Worm (Caenorhabditis elegans) whole organism, L2 larva: ENCODE results near the gene ZC395.11.

Source experiments
- R02D3.7 ChIP-seq: fragments of 150-350 bp; optimal IDR thresholded peaks from 2 replicates; lab custom pipeline; 2014; ENCODE audit warnings: missing biosample characterization, missing genetic modification characterization
- ZK546.5 ChIP-seq: sonication (generic microtip); optimal IDR thresholded peaks from 2 replicates; lab custom pipeline; 2017; ENCODE audit warnings: missing biosample characterization, missing genetic modification characterization
- ama-1 ChIP-seq: fragments of 150-350 bp; optimal IDR thresholded peaks from 2 replicates; lab custom pipeline; 2018; ENCODE audit warnings: inconsistent platforms
- blmp-1 ChIP-seq: sonication (generic microtip); optimal IDR thresholded peaks from 2 replicates; lab custom pipeline; 2017; ENCODE audit warnings: missing genetic modification characterization, mild to moderate bottlenecking, missing compliant biosample characterization, antibody characterized with exemption, moderate library complexity; ENCODE audit not compliant: insufficient read depth
- elt-3 ChIP-seq: sonication (generic microtip); optimal IDR thresholded peaks from 2 replicates; lab custom pipeline; 2017; ENCODE audit warnings: missing biosample characterization, missing genetic modification characterization
- lin-11 ChIP-seq: fragments of 150-350 bp; sonication (generic microtip); optimal IDR thresholded peaks from 2 replicates; lab custom pipeline; 2014; ENCODE audit warnings: missing biosample characterization, missing genetic modification characterization, inconsistent platforms, mixed read lengths
- lin-13 ChIP-seq: fragments of 150-350 bp; optimal IDR thresholded peaks from 2 replicates; lab custom pipeline; 2014; ENCODE audit warnings: missing biosample characterization, missing genetic modification reagents, missing genetic modification characterization
- mdl-1 ChIP-seq, 2 experiments: fragments of 150-350 bp in 1 of 2; sonication (generic microtip) in 1 of 2; optimal IDR thresholded peaks; 2 replicates each; lab custom pipeline; 2017; ENCODE audit warnings: missing biosample characterization in 2 of 2, missing genetic modification characterization in 2 of 2
- nhr-237 ChIP-seq: fragments of 150-350 bp; optimal IDR thresholded peaks from 2 replicates; lab custom pipeline; 2014; ENCODE audit warnings: missing biosample characterization, missing genetic modification characterization
- nhr-25 ChIP-seq: fragments of 150-350 bp; sonication (generic microtip); optimal IDR thresholded peaks from 3 replicates; lab custom pipeline; 2014; ENCODE audit warnings: missing biosample characterization, missing genetic modification characterization
- nhr-77 ChIP-seq: fragments of 150-350 bp; optimal IDR thresholded peaks from 2 replicates; lab custom pipeline; 2014; ENCODE audit warnings: missing biosample characterization, missing genetic modification characterization
- peb-1 ChIP-seq: fragments of 150-350 bp; optimal IDR thresholded peaks from 2 replicates; lab custom pipeline; 2014; ENCODE audit warnings: missing biosample characterization, missing genetic modification characterization
- zag-1 ChIP-seq: fragments of 150-350 bp; optimal IDR thresholded peaks from 2 replicates; lab custom pipeline; 2014; ENCODE audit warnings: missing biosample characterization, missing genetic modification characterization
- ztf-1 ChIP-seq: fragments of 200-800 bp; sonication (Bioruptor generic); conservative IDR thresholded peaks from 2 replicates; pipeline ENCODE4 v1.3.6; 2022; ENCODE audit warnings: missing genetic modification characterization, missing compliant biosample characterization

- no peak for TF ChIP-seq blmp-1
- no peak for TF ChIP-seq R02D3.7 (tag; lab: Kevin White, UChicago)
- no peak for TF ChIP-seq lin-13 (GFP tag; lab: Kevin White, UChicago)
- no peak for TF ChIP-seq lin-11
- no peak for TF ChIP-seq ama-1 (lab: Kevin White, UChicago)
- no peak for TF ChIP-seq nhr-237 (tag; lab: Kevin White, UChicago)
- no peak for TF ChIP-seq zag-1 (tag; lab: Kevin White, UChicago)
- TF ChIP-seq nhr-77: no peak
- no peak for TF ChIP-seq ztf-1 (GFP tag; lab: Robert Waterston, UW)
- TF ChIP-seq nhr-25 (tag; lab: Kevin White, UChicago): no peak
- no peak for TF ChIP-seq elt-3 (tag; lab: Kevin White, UChicago)
- no peak for TF ChIP-seq ZK546.5
- TF ChIP-seq mdl-1 (tag; optimal IDR thresholded peaks at IDR 0.05; lab: Kevin White, UChicago): no peak
- TF ChIP-seq peb-1 (tag; lab: Kevin White, UChicago): no peak
Observed at ce11 chrIII:5244539-5244938, 41.6 kb downstream of the ZC395.11 start, which contains the start of gene cnd-1.
